Fruit fly (Drosophila melanogaster) whole organism, embryonic: Measurements from ENCODE around the gene nerfin-2.

Experiments
- Asciz ChIP-seq: fragments of 200-800 bp; sonication (Bioruptor generic); optimal IDR thresholded peaks from 2 replicates; lab custom pipeline; 2017; ENCODE audit warnings: missing biosample characterization, mild to moderate bottlenecking, missing genetic modification characterization, missing genetic modification reagents
- CG11723 ChIP-seq: fragments of 200-800 bp; sonication (Bioruptor generic); optimal IDR thresholded peaks from 2 replicates; lab custom pipeline; 2017; ENCODE audit warnings: missing biosample characterization, mild to moderate bottlenecking, missing genetic modification characterization
- CG12659 ChIP-seq: fragments of 200-800 bp; sonication (Bioruptor generic); optimal IDR thresholded peaks from 3 replicates; lab custom pipeline; 2017; ENCODE audit warnings: mild to moderate bottlenecking, missing biosample characterization, missing genetic modification reagents, missing genetic modification characterization
- CG12769 ChIP-seq: fragments of 200-800 bp; sonication (Bioruptor generic); optimal IDR thresholded peaks from 2 replicates; lab custom pipeline; 2019; ENCODE audit warnings: missing biosample characterization, mild to moderate bottlenecking, missing genetic modification characterization, moderate library complexity
- CG13287 ChIP-seq: fragments of 200-800 bp; sonication (Bioruptor generic); IDR thresholded peaks from 2 replicates; pipeline ENCODE4 v1.3.6; 2022; ENCODE audit warnings: missing biosample characterization, missing genetic modification characterization; ENCODE audit not compliant: partially characterized antibody
- CG15601 ChIP-seq: fragments of 200-800 bp; sonication (Bioruptor generic); optimal IDR thresholded peaks from 3 replicates; lab custom pipeline; 2019; ENCODE audit warnings: missing biosample characterization, mild to moderate bottlenecking, missing genetic modification characterization, moderate library complexity
- CG2120 ChIP-seq: fragments of 200-800 bp; sonication (Bioruptor generic); optimal IDR thresholded peaks from 3 replicates; lab custom pipeline; 2016; ENCODE audit warnings: missing biosample characterization, missing genetic modification characterization
- CG32532 ChIP-seq: fragments of 200-800 bp; sonication (Bioruptor generic); IDR thresholded peaks from 2 replicates; pipeline ENCODE4 v1.3.6; 2022; ENCODE audit warnings: missing biosample characterization, missing genetic modification characterization
- CG3838 ChIP-seq: fragments of 200-800 bp; sonication (Bioruptor generic); optimal IDR thresholded peaks from 3 replicates; lab custom pipeline; 2016; ENCODE audit warnings: missing biosample characterization, missing genetic modification characterization
- CTCF ChIP-seq: fragments of 200-800 bp; sonication (Bioruptor generic); optimal IDR thresholded peaks from 2 replicates; lab custom pipeline; 2017; ENCODE audit warnings: missing biosample characterization, mild to moderate bottlenecking, missing genetic modification characterization, moderate library complexity
- CoRest ChIP-seq: fragments of 200-800 bp; sonication (Bioruptor generic); optimal IDR thresholded peaks from 3 replicates; lab custom pipeline; 2018; ENCODE audit warnings: missing biosample characterization, mild to moderate bottlenecking, missing genetic modification characterization, moderate library complexity
- Dek ChIP-seq: fragments of 200-800 bp; sonication (Bioruptor generic); optimal IDR thresholded peaks from 3 replicates; lab custom pipeline; 2019; ENCODE audit warnings: missing biosample characterization, mild to moderate bottlenecking, missing genetic modification characterization, moderate library complexity
- Dip2 ChIP-seq: fragments of 200-800 bp; sonication (Bioruptor generic); IDR thresholded peaks from 2 replicates; pipeline ENCODE4 v1.3.6; 2022; ENCODE audit warnings: missing biosample characterization, missing genetic modification characterization
- Dp ChIP-seq: fragments of 200-800 bp; sonication (Bioruptor generic); optimal IDR thresholded peaks from 2 replicates; lab custom pipeline; 2018; ENCODE audit warnings: missing biosample characterization, mild to moderate bottlenecking, missing genetic modification characterization, moderate library complexity
- HmgZ ChIP-seq: fragments of 200-800 bp; sonication (Bioruptor generic); optimal IDR thresholded peaks from 2 replicates; lab custom pipeline; 2018; ENCODE audit warnings: missing biosample characterization, mild to moderate bottlenecking, missing genetic modification characterization
- Hmr ChIP-seq: fragments of 200-800 bp; sonication (Bioruptor generic); optimal IDR thresholded peaks from 3 replicates; lab custom pipeline; 2017; ENCODE audit warnings: mild to moderate bottlenecking, missing biosample characterization, missing genetic modification reagents, missing genetic modification characterization
- Lhr ChIP-seq: fragments of 200-800 bp; sonication (Bioruptor generic); optimal IDR thresholded peaks from 3 replicates; lab custom pipeline; 2017; ENCODE audit warnings: mild to moderate bottlenecking, missing biosample characterization, missing genetic modification reagents, missing genetic modification characterization
- Med ChIP-seq: fragments of 200-800 bp; sonication (Bioruptor generic); peaks from one replicate; lab custom pipeline; 2016; ENCODE audit warnings: missing biosample characterization, missing genetic modification characterization, mild to moderate bottlenecking, inconsistent platforms, moderate library complexity
- Mes4 ChIP-seq: fragments of 200-800 bp; sonication (Bioruptor generic); optimal IDR thresholded peaks from 2 replicates; lab custom pipeline; 2016; ENCODE audit warnings: missing biosample characterization, missing genetic modification characterization
- Myb ChIP-seq: fragments of 200-800 bp; sonication (Bioruptor generic); optimal IDR thresholded peaks from 2 replicates; lab custom pipeline; 2016; ENCODE audit warnings: missing biosample characterization, missing genetic modification characterization
- Neu2 ChIP-seq: fragments of 200-800 bp; sonication (Bioruptor generic); optimal IDR thresholded peaks from 3 replicates; lab custom pipeline; 2016; ENCODE audit warnings: missing biosample characterization, missing genetic modification characterization, borderline replicate concordance
- Nf-YC ChIP-seq: fragments of 200-800 bp; optimal IDR thresholded peaks from 3 replicates; lab custom pipeline; 2019; ENCODE audit warnings: missing biosample characterization, mild to moderate bottlenecking, missing genetic modification characterization, moderate library complexity
- NfI ChIP-seq: fragments of 200-800 bp; sonication (Bioruptor generic); optimal IDR thresholded peaks from 3 replicates; lab custom pipeline; 2018; ENCODE audit warnings: missing biosample characterization, mild to moderate bottlenecking, missing genetic modification characterization, moderate library complexity
- Rfx ChIP-seq: fragments of 200-800 bp; sonication (Bioruptor generic); IDR thresholded peaks from 2 replicates; pipeline ENCODE4 v1.3.6; 2022; ENCODE audit warnings: missing biosample characterization, missing genetic modification characterization
- Side ChIP-seq: fragments of 200-800 bp; sonication (Bioruptor generic); optimal IDR thresholded peaks from 2 replicates; lab custom pipeline; 2016; ENCODE audit warnings: missing biosample characterization, missing genetic modification characterization
- ab ChIP-seq: fragments of 200-800 bp; sonication (Bioruptor generic); optimal IDR thresholded peaks from 2 replicates; lab custom pipeline; 2016; ENCODE audit warnings: missing biosample characterization, missing genetic modification characterization
- ap ChIP-seq: fragments of 200-800 bp; sonication (Bioruptor generic); IDR thresholded peaks from 2 replicates; pipeline ENCODE4 v1.3.6; 2022; ENCODE audit warnings: missing biosample characterization, missing genetic modification characterization
- bigmax ChIP-seq: fragments of 200-800 bp; sonication (Bioruptor generic); optimal IDR thresholded peaks from 2 replicates; lab custom pipeline; 2018; ENCODE audit warnings: missing biosample characterization, mild to moderate bottlenecking, missing genetic modification characterization
- bsh ChIP-seq, 2 experiments: fragments of 200-800 bp; sonication (Bioruptor generic); optimal IDR thresholded peaks; 2 replicates each; lab custom pipeline; 2017 to 2018; ENCODE audit warnings: mild to moderate bottlenecking in 2 of 2, missing biosample characterization in 2 of 2, missing genetic modification characterization in 2 of 2, moderate library complexity in 1 of 2
- cad ChIP-seq: fragments of >200 bp; optimal IDR thresholded peaks from 2 replicates; lab custom pipeline; 2017; ENCODE audit warnings: missing biosample characterization, missing genetic modification characterization
- chinmo ChIP-seq: fragments of 200-800 bp; sonication (Bioruptor generic); IDR thresholded peaks from 4 replicates; pipeline ENCODE4 v1.3.6; 2022; ENCODE audit warnings: missing biosample characterization, missing genetic modification characterization; ENCODE audit not compliant: partially characterized antibody
- dpn ChIP-seq, 2 experiments: fragments of 200-800 bp; sonication (Bioruptor generic); optimal IDR thresholded peaks; 3 replicates each; lab custom pipeline; 2016; ENCODE audit warnings: missing biosample characterization in 2 of 2, missing genetic modification characterization in 2 of 2
- grn ChIP-seq: fragments of 200-800 bp; sonication (Bioruptor generic); optimal IDR thresholded peaks from 3 replicates; lab custom pipeline; 2017; ENCODE audit warnings: missing biosample characterization, missing genetic modification characterization
- inv ChIP-seq: fragments of 200-800 bp; sonication (Bioruptor generic); IDR thresholded peaks from 2 replicates; pipeline ENCODE4 v1.3.6; 2022; ENCODE audit warnings: missing biosample characterization, missing genetic modification characterization; ENCODE audit not compliant: partially characterized antibody
- lbe ChIP-seq: fragments of 200-800 bp; sonication (Bioruptor generic); optimal IDR thresholded peaks from 2 replicates; lab custom pipeline; 2016; ENCODE audit warnings: missing biosample characterization, mild to moderate bottlenecking, missing genetic modification characterization
- nerfin-2 ChIP-seq: fragments of 200-800 bp; sonication (Bioruptor generic); IDR thresholded peaks from 2 replicates; pipeline ENCODE4 v1.3.6; 2022; ENCODE audit warnings: missing biosample characterization, missing genetic modification characterization; ENCODE audit not compliant: partially characterized antibody
- onecut ChIP-seq: fragments of 200-800 bp; sonication (Bioruptor generic); IDR thresholded peaks from 2 replicates; pipeline ENCODE4 v1.3.6; 2022; ENCODE audit warnings: missing biosample characterization, missing genetic modification characterization
- phol ChIP-seq: fragments of 200-800 bp; sonication (Bioruptor generic); optimal IDR thresholded peaks from 3 replicates; lab custom pipeline; 2018; ENCODE audit warnings: missing biosample characterization, mild to moderate bottlenecking, missing genetic modification characterization, moderate library complexity
- pum ChIP-seq: fragments of 200-800 bp; sonication (Bioruptor generic); optimal IDR thresholded peaks from 2 replicates; lab custom pipeline; 2016; ENCODE audit warnings: missing biosample characterization, missing genetic modification characterization
- pzg ChIP-seq: fragments of 200-800 bp; sonication (Bioruptor generic); optimal IDR thresholded peaks from 3 replicates; lab custom pipeline; 2018; ENCODE audit warnings: missing biosample characterization, mild to moderate bottlenecking, missing genetic modification characterization, moderate library complexity
- trem ChIP-seq: fragments of 200-800 bp; optimal IDR thresholded peaks from 3 replicates; lab custom pipeline; 2019; ENCODE audit warnings: missing biosample characterization, mild to moderate bottlenecking, missing genetic modification characterization, moderate library complexity

nerfin-2 gene

dm6 chr3R:10076665-10077064 lies 5.7 kb downstream of the nerfin-2 start:
- TF ChIP-seq CG2120 = peak; percentile 6
- peak; percentile 10; the same call in 1 of the 2 replicates for TF ChIP-seq CG13287 (GFP tag; lab: Robert Waterston, UW)
- peak; percentile 26 for TF ChIP-seq Dp (GFP tag; lab: Kevin White, UChicago)
- no peak for TF ChIP-seq lbe (GFP tag; lab: Kevin White, UChicago)
- 0 out of 4 replicates have a peak, but pooled peaks have one; percentile 14 for TF ChIP-seq chinmo
- peak; percentile 28 for TF ChIP-seq HmgZ (tag; lab: Kevin White, UChicago)
- TF ChIP-seq phol (tag; lab: Kevin White, UChicago) = no peak
- peak; percentile 21 for TF ChIP-seq CoRest
- peak; percentile 33 for TF ChIP-seq grn
- TF ChIP-seq CG32532 (GFP tag; lab: Robert Waterston, UW) = peak; percentile 27; the same call in 1 of the 2 replicates
- peak; percentile 37 for TF ChIP-seq Hmr (GFP tag; lab: Kevin White, UChicago)
- peak; percentile 20 for TF ChIP-seq Lhr
- TF ChIP-seq Rfx (GFP tag; lab: Robert Waterston, UW) = peak; percentile 40; the same call in 1 of the 2 replicates
- TF ChIP-seq Dek = peak; percentile 22
- no peak for TF ChIP-seq NfI (GFP tag; lab: Kevin White, UChicago)
- TF ChIP-seq dpn (GFP tag; optimal IDR thresholded peaks at IDR 0.05; lab: Kevin White, UChicago) = peak in 1 of 2 experiments; percentile 13
- no peak for TF ChIP-seq CG3838
- peak; percentile 97 for TF ChIP-seq CG12769
- peak; percentile 7; the same call in 1 of the 2 replicates for TF ChIP-seq nerfin-2 (GFP tag; lab: Robert Waterston, UW)
- peak; percentile 29 for TF ChIP-seq pzg (GFP tag; lab: Kevin White, UChicago)
- TF ChIP-seq Myb (GFP tag; lab: Kevin White, UChicago) = peak; percentile 95
- peak; percentile 68 for TF ChIP-seq Med
- TF ChIP-seq onecut (GFP tag; lab: Robert Waterston, UW) = peak; percentile 17; the same call in 1 of the 2 replicates
- peak; percentile 95 for TF ChIP-seq trem (tag; lab: Kevin White, UChicago)
- peak; percentile 93 for TF ChIP-seq CTCF
- TF ChIP-seq CG12659 (GFP tag; lab: Kevin White, UChicago) = peak; percentile 21
- no peak for TF ChIP-seq ap (GFP tag; lab: Robert Waterston, UW)
- TF ChIP-seq Dip2 (GFP tag; lab: Robert Waterston, UW) = peak; percentile 89
- no peak for TF ChIP-seq bigmax (GFP tag; lab: Kevin White, UChicago)
- TF ChIP-seq CG15601 (tag; lab: Kevin White, UChicago) = peak; percentile 100

- TF ChIP-seq Side (GFP tag; lab: Kevin White, UChicago) (no peak), CG11723 (GFP tag; lab: Kevin White, UChicago) (no peak), pum (GFP tag; lab: Kevin White, UChicago) (no peak), Mes4 (GFP tag; lab: Kevin White, UChicago) (no peak), inv (GFP tag; lab: Robert Waterston, UW) (no peak), cad (GFP tag; lab: Kevin White, UChicago) (no peak), bsh (GFP tag; optimal IDR thresholded peaks at IDR 0.05; lab: Kevin White, UChicago) (no peak), Asciz (GFP tag; lab: Kevin White, UChicago) (no peak), Neu2 (no peak), ab (GFP tag; lab: Kevin White, UChicago) (no peak), Nf-YC (tag; lab: Kevin White, UChicago) (no peak)
These were observed 7.7 kb downstream of the nerfin-2 start for dm6 chr3R:10078468-10079143.
